Worm (Caenorhabditis elegans) whole organism, L3 larva: ENCODE results near the gene F56C3.4.
A peak's percentile ranks its signal among the peaks of the same experiment; 100 is the strongest.
"Not testable (repeated sequence)": the region's sequence is repeated elsewhere in the genome, so short reads cannot be mapped to it uniquely, and the experiment has no call there.

Source experiments
- R02D3.7 ChIP-seq: fragments of 150-350 bp; optimal IDR thresholded peaks from 2 replicates; lab custom pipeline; 2014; ENCODE audit warnings: missing biosample characterization, missing genetic modification characterization
- ZK546.5 ChIP-seq: sonication (generic microtip); optimal IDR thresholded peaks from 2 replicates; lab custom pipeline; 2017; ENCODE audit warnings: missing biosample characterization, missing genetic modification characterization
- aly-2 ChIP-seq: fragments of 150-350 bp; optimal IDR thresholded peaks from 2 replicates; lab custom pipeline; 2014; ENCODE audit warnings: missing biosample characterization, missing genetic modification characterization
- ama-1 ChIP-seq: fragments of 150-350 bp; optimal IDR thresholded peaks from 2 replicates; lab custom pipeline; 2018
- ceh-16 ChIP-seq: sonication (generic microtip); optimal IDR thresholded peaks from 2 replicates; lab custom pipeline; 2017; ENCODE audit warnings: missing biosample characterization, missing genetic modification characterization
- ceh-28 ChIP-seq: fragments of 150-350 bp; optimal IDR thresholded peaks from 2 replicates; lab custom pipeline; 2014; ENCODE audit warnings: missing biosample characterization, missing genetic modification reagents, missing genetic modification characterization
- ceh-82 ChIP-seq: fragments of 150-350 bp; optimal IDR thresholded peaks from 2 replicates; lab custom pipeline; 2014; ENCODE audit warnings: missing biosample characterization, missing genetic modification characterization
- ceh-9 ChIP-seq: sonication (generic microtip); optimal IDR thresholded peaks from 2 replicates; lab custom pipeline; 2018; ENCODE audit warnings: missing biosample characterization, missing genetic modification characterization
- egl-27 ChIP-seq: sonication (generic microtip); optimal IDR thresholded peaks from 4 replicates; lab custom pipeline; 2017; ENCODE audit warnings: missing biosample characterization, missing genetic modification reagents, missing genetic modification characterization
- egl-5 ChIP-seq: fragments of 150-350 bp; optimal IDR thresholded peaks from 2 replicates; lab custom pipeline; 2017; ENCODE audit warnings: missing biosample characterization, missing genetic modification reagents, missing genetic modification characterization, inconsistent platforms
- elt-2 ChIP-seq: sonication (generic microtip); optimal IDR thresholded peaks from 2 replicates; lab custom pipeline; 2016; ENCODE audit warnings: missing genetic modification reagents, mild to moderate bottlenecking, missing genetic modification characterization, missing compliant biosample characterization
- elt-3 ChIP-seq, 3 experiments: fragments of 150-350 bp in 1 of 3; sonication (generic microtip) in 2 of 3; optimal IDR thresholded peaks; 2 replicates in 2 of 3; 4 replicates in 1 of 3; lab custom pipeline; 2014 to 2017; ENCODE audit warnings: missing biosample characterization in 3 of 3, missing genetic modification characterization in 3 of 3
- eor-1 ChIP-seq, 2 experiments: fragments of 150-350 bp; optimal IDR thresholded peaks; 2 replicates each; lab custom pipeline; 2014 to 2018; ENCODE audit warnings: missing biosample characterization in 2 of 2, missing genetic modification characterization in 2 of 2
- fos-1 ChIP-seq: fragments of 150-350 bp; optimal IDR thresholded peaks from 2 replicates; lab custom pipeline; 2014; ENCODE audit warnings: missing biosample characterization, missing genetic modification characterization
- hmg-11 ChIP-seq: sonication (generic microtip); optimal IDR thresholded peaks from 2 replicates; lab custom pipeline; 2016; ENCODE audit warnings: missing genetic modification characterization, missing compliant biosample characterization
- jun-1 ChIP-seq: fragments of 150-350 bp; optimal IDR thresholded peaks from 2 replicates; lab custom pipeline; 2014; ENCODE audit warnings: missing biosample characterization, missing genetic modification reagents, missing genetic modification characterization
- lin-15B ChIP-seq: fragments of 150-350 bp; optimal IDR thresholded peaks from 2 replicates; lab custom pipeline; 2014; ENCODE audit warnings: missing biosample characterization, missing genetic modification characterization
- lin-39 ChIP-seq: fragments of 150-350 bp; optimal IDR thresholded peaks from 2 replicates; lab custom pipeline; 2018; ENCODE audit warnings: missing biosample characterization, missing genetic modification reagents, missing genetic modification characterization
- mdl-1 ChIP-seq: fragments of 150-350 bp; optimal IDR thresholded peaks from 2 replicates; lab custom pipeline; 2014; ENCODE audit warnings: missing biosample characterization, missing genetic modification characterization
- mml-1 ChIP-seq: fragments of 150-350 bp; sonication (generic microtip); optimal IDR thresholded peaks from 3 replicates; lab custom pipeline; 2014; ENCODE audit warnings: missing biosample characterization, missing genetic modification characterization
- nfya-1 ChIP-seq: sonication (generic microtip); optimal IDR thresholded peaks from 2 replicates; lab custom pipeline; 2017; ENCODE audit warnings: missing genetic modification characterization, mild to moderate bottlenecking, missing compliant biosample characterization, antibody characterized with exemption, moderate library complexity; ENCODE audit not compliant: insufficient read depth
- nhr-11 ChIP-seq: fragments of 150-350 bp; optimal IDR thresholded peaks from 2 replicates; lab custom pipeline; 2014; ENCODE audit warnings: missing biosample characterization, missing genetic modification characterization
- nhr-12 ChIP-seq: fragments of 150-350 bp; optimal IDR thresholded peaks from 2 replicates; lab custom pipeline; 2014; ENCODE audit warnings: missing biosample characterization, missing genetic modification characterization
- nhr-23 ChIP-seq: fragments of 150-350 bp; optimal IDR thresholded peaks from 2 replicates; lab custom pipeline; 2014; ENCODE audit warnings: missing biosample characterization, missing genetic modification reagents, missing genetic modification characterization
- nhr-237 ChIP-seq: fragments of 150-350 bp; optimal IDR thresholded peaks from 2 replicates; lab custom pipeline; 2014; ENCODE audit warnings: missing biosample characterization, missing genetic modification characterization
- nhr-28 ChIP-seq: fragments of 150-350 bp; optimal IDR thresholded peaks from 2 replicates; lab custom pipeline; 2014; ENCODE audit warnings: missing biosample characterization, missing genetic modification characterization
- nhr-43 ChIP-seq: sonication (generic microtip); optimal IDR thresholded peaks from 2 replicates; lab custom pipeline; 2016; ENCODE audit warnings: mild to moderate bottlenecking, missing genetic modification characterization, missing compliant biosample characterization; ENCODE audit not compliant: poor library complexity, severe bottlenecking
- nhr-76 ChIP-seq: fragments of 150-350 bp; sonication (generic microtip); optimal IDR thresholded peaks from 5 replicates; lab custom pipeline; 2014; ENCODE audit warnings: missing biosample characterization, missing genetic modification characterization
- nhr-77 ChIP-seq: fragments of 150-350 bp; optimal IDR thresholded peaks from 2 replicates; lab custom pipeline; 2014; ENCODE audit warnings: missing biosample characterization, missing genetic modification characterization
- pha-4 ChIP-seq: fragments of 150-350 bp; optimal IDR thresholded peaks from 2 replicates; lab custom pipeline; 2014; ENCODE audit warnings: missing biosample characterization, missing genetic modification reagents, missing genetic modification characterization
- pqm-1 ChIP-seq: fragments of 150-350 bp; optimal IDR thresholded peaks from 2 replicates; lab custom pipeline; 2017; ENCODE audit warnings: missing biosample characterization, missing genetic modification characterization, inconsistent platforms
- sea-2 ChIP-seq: fragments of 150-350 bp; sonication (generic microtip); optimal IDR thresholded peaks from 4 replicates; lab custom pipeline; 2014; ENCODE audit warnings: missing biosample characterization, missing genetic modification reagents, missing genetic modification characterization
- snpc-4 ChIP-seq: fragments of 150-350 bp; optimal IDR thresholded peaks from 2 replicates; lab custom pipeline; 2014; ENCODE audit warnings: missing biosample characterization, missing genetic modification characterization
- tbx-2 ChIP-seq: sonication (generic microtip); optimal IDR thresholded peaks from 2 replicates; lab custom pipeline; 2016; ENCODE audit warnings: mild to moderate bottlenecking, missing genetic modification characterization, missing compliant biosample characterization
- unc-39 ChIP-seq: sonication (generic microtip); optimal IDR thresholded peaks from 4 replicates; lab custom pipeline; 2017; ENCODE audit warnings: missing biosample characterization, missing genetic modification characterization
- unc-62 ChIP-seq: fragments of 150-350 bp; sonication (generic microtip); optimal IDR thresholded peaks from 4 replicates; lab custom pipeline; 2014; ENCODE audit warnings: missing biosample characterization, missing genetic modification reagents, missing genetic modification characterization
- zag-1 ChIP-seq: fragments of 150-350 bp; optimal IDR thresholded peaks from 2 replicates; lab custom pipeline; 2014; ENCODE audit warnings: missing biosample characterization, missing genetic modification characterization
- ztf-11 ChIP-seq: fragments of 150-350 bp; optimal IDR thresholded peaks from 2 replicates; lab custom pipeline; 2014; ENCODE audit warnings: missing biosample characterization, missing genetic modification characterization
- ztf-4 ChIP-seq: fragments of 150-350 bp; optimal IDR thresholded peaks from 2 replicates; lab custom pipeline; 2014; ENCODE audit warnings: missing biosample characterization, missing genetic modification characterization

Gene F56C3.4

ce11 chrX:1360631-1361030 is at the start of gene F56C3.4:
Gene F56C3.4, minus strand, starts transcription at chrX:1360731.
- TF ChIP-seq lin-15B (tag; lab: Kevin White, UChicago): no peak
- no peak for TF ChIP-seq ztf-4
- no peak for TF ChIP-seq pqm-1 (tag; lab: Kevin White, UChicago)
- no peak for TF ChIP-seq nhr-28 (tag; lab: Kevin White, UChicago)
- TF ChIP-seq zag-1 (tag; lab: Kevin White, UChicago): no peak
- no peak for TF ChIP-seq R02D3.7 (tag; lab: Kevin White, UChicago)
- no peak for TF ChIP-seq ceh-28 (tag; lab: Kevin White, UChicago)
- TF ChIP-seq unc-62 (GFP tag; lab: Kevin White, UChicago): no peak
- TF ChIP-seq egl-5 (tag; lab: Kevin White, UChicago): no peak
- no peak for TF ChIP-seq ceh-16 (tag; lab: Kevin White, UChicago)
- no peak for TF ChIP-seq nhr-77 (tag; lab: Kevin White, UChicago)
- no peak for TF ChIP-seq ama-1
- TF ChIP-seq unc-39 (tag; lab: Kevin White, UChicago): no peak
- TF ChIP-seq nhr-11 (tag; lab: Kevin White, UChicago): no peak
- no peak for TF ChIP-seq nhr-43
- no peak for TF ChIP-seq ZK546.5 (tag; lab: Kevin White, UChicago)
- no peak for TF ChIP-seq hmg-11 (tag; lab: Kevin White, UChicago)
- no peak for TF ChIP-seq eor-1 (tag; optimal IDR thresholded peaks at IDR 0.05; lab: Kevin White, UChicago)
- no peak for TF ChIP-seq pha-4 (tag; lab: Kevin White, UChicago)

- no peak for TF ChIP-seq nhr-12 (tag; lab: Kevin White, UChicago)
- TF ChIP-seq mml-1: no peak
- TF ChIP-seq nhr-11 (tag; lab: Kevin White, UChicago): no peak
- TF ChIP-seq fos-1 (tag; lab: Kevin White, UChicago): no peak
- no peak for TF ChIP-seq nhr-43
- no peak for TF ChIP-seq elt-2
- TF ChIP-seq ceh-9 (tag; lab: Kevin White, UChicago): no peak
- TF ChIP-seq elt-3 (tag; optimal IDR thresholded peaks at IDR 0.05; lab: Kevin White, UChicago): no peak
- TF ChIP-seq unc-62 (GFP tag; lab: Kevin White, UChicago): no peak
- TF ChIP-seq nhr-77 (tag; lab: Kevin White, UChicago): no peak
- no peak for TF ChIP-seq jun-1 (tag; lab: Kevin White, UChicago)
- TF ChIP-seq nhr-23 (tag; lab: Kevin White, UChicago): no peak
- no peak for TF ChIP-seq egl-5 (tag; lab: Kevin White, UChicago)
- TF ChIP-seq aly-2 (tag; lab: Kevin White, UChicago): no peak
- TF ChIP-seq mdl-1 (tag; lab: Kevin White, UChicago): no peak
- TF ChIP-seq ztf-4: no peak
- no peak for TF ChIP-seq pqm-1 (tag; lab: Kevin White, UChicago)
Observed at ce11 chrX:1409224-1409623, 48.7 kb upstream of the F56C3.4 start.

ce11 chrX:1403971-1404370 is 43.4 kb upstream of the F56C3.4 start, which contains the start of gene ZK402.1:
Gene ZK402.1, plus strand, starts transcription at chrX:1404271.
- TF ChIP-seq ztf-4; nhr-11 (tag; lab: Kevin White, UChicago); pha-4 (tag; lab: Kevin White, UChicago): not testable (repeated sequence)

- TF ChIP-seq ceh-28 (tag; lab: Kevin White, UChicago); snpc-4 (tag; lab: Kevin White, UChicago); lin-39: not testable (repeated sequence)
Observed at ce11 chrX:1403444-1403843, 42.9 kb upstream of the F56C3.4 start, which contains the start of gene ZK402.2. Gene ZK402.2, plus strand, starts transcription at chrX:1403744.

- peak; percentile 28 for TF ChIP-seq pha-4 (tag; lab: Kevin White, UChicago)
- no peak for TF ChIP-seq nhr-43
Observed at ce11 chrX:1401259-1401658, 40.7 kb upstream of the F56C3.4 start, which contains the start of gene ZK402.5. Gene ZK402.5, minus strand, starts transcription at chrX:1401359.

- TF ChIP-seq elt-2: no peak
- TF ChIP-seq nhr-23 (tag; lab: Kevin White, UChicago): no peak
- TF ChIP-seq ceh-82: no peak
- TF ChIP-seq egl-5 (tag; lab: Kevin White, UChicago): no peak
- TF ChIP-seq nhr-28 (tag; lab: Kevin White, UChicago): no peak
- TF ChIP-seq nhr-76 (tag; lab: Kevin White, UChicago): no peak
- TF ChIP-seq egl-27 (tag; lab: Kevin White, UChicago): no peak
- no peak for TF ChIP-seq unc-62 (GFP tag; lab: Kevin White, UChicago)
- TF ChIP-seq sea-2 (GFP tag; lab: Kevin White, UChicago): no peak
- TF ChIP-seq jun-1 (tag; lab: Kevin White, UChicago): no peak
- TF ChIP-seq fos-1 (tag; lab: Kevin White, UChicago): no peak
- no peak for TF ChIP-seq nhr-237 (tag; lab: Kevin White, UChicago)
- TF ChIP-seq R02D3.7 (tag; lab: Kevin White, UChicago): no peak
- TF ChIP-seq hmg-11 (tag; lab: Kevin White, UChicago): no peak
- TF ChIP-seq nfya-1 (tag; lab: Kevin White, UChicago): no peak
- TF ChIP-seq tbx-2 (tag; lab: Kevin White, UChicago): no peak
- TF ChIP-seq snpc-4 (tag; lab: Kevin White, UChicago): no peak
- TF ChIP-seq mdl-1 (tag; lab: Kevin White, UChicago): no peak
- no peak for TF ChIP-seq pha-4 (tag; lab: Kevin White, UChicago)
- no peak for TF ChIP-seq ztf-11
Observed at ce11 chrX:1397516-1397915, 37.0 kb upstream of the F56C3.4 start, which contains the start of gene H39E20.1. Gene H39E20.1, minus strand, starts transcription at chrX:1397616.
